Fruit fly (Drosophila melanogaster): ENCODE measurements around the gene CG32333.

DNA sequence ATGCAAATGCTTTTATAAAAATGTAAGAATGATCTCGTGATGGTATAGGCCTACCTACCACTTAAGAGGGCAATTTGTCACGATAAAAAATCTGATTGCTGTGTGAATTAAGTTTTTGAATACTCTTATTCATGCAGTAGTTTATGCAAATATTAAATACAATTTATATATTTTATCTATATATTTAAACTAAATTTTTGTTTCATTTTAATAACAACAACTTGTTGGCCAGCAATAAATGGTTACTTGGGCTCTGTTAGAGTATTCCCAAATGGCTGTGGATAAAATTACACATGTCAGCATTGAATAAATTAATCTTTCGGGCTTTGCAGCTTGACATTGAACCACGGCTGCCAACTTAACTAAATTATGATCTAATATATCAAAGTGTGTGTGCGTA lies 17.2 kb upstream of the CG32333 start:
- TF ChIP-seq cnc (optimal IDR thresholded peaks at IDR 0.05) = no peak
- no peak for TF ChIP-seq CG11617 (GFP tag; optimal IDR thresholded peaks at IDR 0.05)
- TF ChIP-seq tj (GFP tag; optimal IDR thresholded peaks at IDR 0.05) = no peak
- no peak for TF ChIP-seq Hr96 (GFP tag; optimal IDR thresholded peaks at IDR 0.05)
- TF ChIP-seq CG14711 (tag; optimal IDR thresholded peaks at IDR 0.05) = no peak
- no peak for TF ChIP-seq CG7045 (GFP tag; optimal IDR thresholded peaks at IDR 0.05)

Data from whole organism, adult.